Worm (Caenorhabditis elegans) whole organism, young adult: ENCODE results near the gene Y19D2B.2.

Experiments used
- B0019.2 ChIP-seq: fragments of 200-800 bp; sonication (Bioruptor generic); conservative IDR thresholded peaks from 2 replicates; pipeline ENCODE4 v1.3.6; 2022; ENCODE audit warnings: missing genetic modification reagents, missing genetic modification characterization, missing compliant biosample characterization
- B0336.3 ChIP-seq: fragments of 200-800 bp; sonication (Bioruptor generic); IDR thresholded peaks from 2 replicates; pipeline ENCODE4 v1.3.6; 2022; ENCODE audit warnings: missing genetic modification characterization, missing compliant biosample characterization
- C06A6.2 ChIP-seq: fragments of 200-800 bp; sonication (Bioruptor generic); conservative IDR thresholded peaks from 2 replicates; pipeline ENCODE4 v1.3.6; 2022; ENCODE audit warnings: missing genetic modification characterization, missing compliant biosample characterization
- C17E4.6 ChIP-seq: fragments of 200-800 bp; sonication (Bioruptor generic); IDR thresholded peaks from 2 replicates; pipeline ENCODE4 v1.3.6; 2022; ENCODE audit warnings: missing genetic modification reagents, missing genetic modification characterization, missing compliant biosample characterization
- F10E7.11 ChIP-seq: sonication (generic microtip); optimal IDR thresholded peaks from 2 replicates; lab custom pipeline; 2017; ENCODE audit warnings: mild to moderate bottlenecking, missing genetic modification characterization, moderate library complexity, missing compliant biosample characterization
- F49E8.2 ChIP-seq: sonication (generic microtip); optimal IDR thresholded peaks from 3 replicates; lab custom pipeline; 2017; ENCODE audit warnings: missing genetic modification characterization, mild to moderate bottlenecking, missing compliant biosample characterization, antibody characterized with exemption, moderate library complexity; ENCODE audit not compliant: insufficient read depth
- F52B5.7 ChIP-seq: sonication (generic microtip); optimal IDR thresholded peaks from 2 replicates; lab custom pipeline; 2016; ENCODE audit warnings: mild to moderate bottlenecking, missing genetic modification characterization, missing compliant biosample characterization
- K11D2.4 ChIP-seq: fragments of 200-800 bp; sonication (Bioruptor generic); IDR thresholded peaks from 2 replicates; pipeline ENCODE4 v1.3.6; 2022; ENCODE audit warnings: missing genetic modification reagents, missing genetic modification characterization, missing compliant biosample characterization
- T07F8.4 ChIP-seq: sonication (generic microtip); optimal IDR thresholded peaks from 2 replicates; lab custom pipeline; 2016; ENCODE audit warnings: mild to moderate bottlenecking, missing genetic modification characterization, moderate library complexity, missing compliant biosample characterization
- T26A5.8 ChIP-seq: sonication (generic microtip); optimal IDR thresholded peaks from 2 replicates; lab custom pipeline; 2016; ENCODE audit warnings: missing genetic modification characterization, missing compliant biosample characterization
- Y53F4B.3 ChIP-seq: fragments of 200-800 bp; sonication (Bioruptor generic); IDR thresholded peaks from 2 replicates; pipeline ENCODE4 v1.3.6; 2022; ENCODE audit warnings: missing genetic modification reagents, missing genetic modification characterization, missing compliant biosample characterization
- Y79H2A.3 ChIP-seq: fragments of 200-800 bp; sonication (Bioruptor generic); conservative IDR thresholded peaks from 2 replicates; pipeline ENCODE4 v1.3.6; 2022; ENCODE audit warnings: missing genetic modification reagents, missing genetic modification characterization, missing compliant biosample characterization
- Y95B8A.8 ChIP-seq: fragments of 200-800 bp; sonication (Bioruptor generic); IDR thresholded peaks from 2 replicates; pipeline ENCODE4 v1.3.6; 2022; ENCODE audit warnings: missing genetic modification reagents, missing genetic modification characterization, missing compliant biosample characterization
- akir-1 ChIP-seq: fragments of 200-800 bp; sonication (Bioruptor generic); optimal IDR thresholded peaks from 2 replicates; lab custom pipeline; 2018; ENCODE audit warnings: mild to moderate bottlenecking, missing genetic modification characterization, moderate library complexity, missing compliant biosample characterization
- aptf-2 ChIP-seq: fragments of 200-800 bp; sonication (Bioruptor generic); conservative IDR thresholded peaks from 2 replicates; pipeline ENCODE4 v1.3.6; 2022; ENCODE audit warnings: missing genetic modification reagents, missing genetic modification characterization, missing compliant biosample characterization
- aptf-3 ChIP-seq: fragments of 200-800 bp; sonication (Bioruptor generic); IDR thresholded peaks from 2 replicates; pipeline ENCODE4 v1.3.6; 2022; ENCODE audit warnings: missing genetic modification characterization, missing compliant biosample characterization
- attf-5 ChIP-seq: fragments of 200-800 bp; sonication (Bioruptor generic); optimal IDR thresholded peaks from 2 replicates; lab custom pipeline; 2018; ENCODE audit warnings: mild to moderate bottlenecking, missing genetic modification characterization, missing compliant biosample characterization
- attf-6 ChIP-seq: fragments of 200-800 bp; sonication (Bioruptor generic); IDR thresholded peaks from 2 replicates; pipeline ENCODE4 v1.3.6; 2022; ENCODE audit warnings: missing genetic modification reagents, missing genetic modification characterization, missing compliant biosample characterization
- bed-1 ChIP-seq: fragments of 200-800 bp; sonication (Bioruptor generic); IDR thresholded peaks from 2 replicates; pipeline ENCODE4 v1.3.6; 2022; ENCODE audit warnings: missing genetic modification reagents, missing genetic modification characterization, missing compliant biosample characterization
- cebp-1 ChIP-seq, 2 experiments: fragments of 200-800 bp in 1 of 2; sonication (Bioruptor generic) in 1 of 2; sonication (generic microtip) in 1 of 2; IDR thresholded peaks in 1 of 2; optimal IDR thresholded peaks in 1 of 2; 2 replicates each; pipeline versions ENCODE4 v1.3.6 to Lab custom; 2017 to 2022; ENCODE audit warnings: missing compliant biosample characterization in 2 of 2, missing genetic modification characterization in 2 of 2, mild to moderate bottlenecking in 1 of 2, missing genetic modification reagents in 1 of 2, moderate library complexity in 1 of 2
- ceh-40 ChIP-seq: fragments of 200-800 bp; sonication (Bioruptor generic); IDR thresholded peaks from 2 replicates; pipeline ENCODE4 v1.3.6; 2022; ENCODE audit warnings: missing genetic modification characterization, missing compliant biosample characterization
- die-1 ChIP-seq: sonication (generic microtip); optimal IDR thresholded peaks from 2 replicates; lab custom pipeline; 2016; ENCODE audit warnings: missing genotype, mild to moderate bottlenecking, missing genetic modification characterization, missing compliant biosample characterization
- dpl-1 ChIP-seq: fragments of 150-350 bp; optimal IDR thresholded peaks from 2 replicates; lab custom pipeline; 2014; ENCODE audit warnings: missing biosample characterization, missing genetic modification reagents, missing genetic modification characterization
- efl-1 ChIP-seq: fragments of 150-350 bp; optimal IDR thresholded peaks from 2 replicates; lab custom pipeline; 2014; ENCODE audit warnings: missing biosample characterization, missing genetic modification reagents, missing genetic modification characterization
- egl-18 ChIP-seq: fragments of 200-800 bp; sonication (Bioruptor generic); IDR thresholded peaks from 2 replicates; pipeline ENCODE4 v1.3.6; 2022; ENCODE audit warnings: missing genetic modification reagents, missing genetic modification characterization, missing compliant biosample characterization
- ekl-4 ChIP-seq: fragments of 200-800 bp; sonication (Bioruptor generic); IDR thresholded peaks from 2 replicates; pipeline ENCODE4 v1.3.6; 2022; ENCODE audit warnings: missing genetic modification reagents, missing genetic modification characterization, missing compliant biosample characterization
- hlh-12 ChIP-seq: sonication (generic microtip); optimal IDR thresholded peaks from 2 replicates; lab custom pipeline; 2016; ENCODE audit warnings: missing genetic modification characterization, missing compliant biosample characterization
- hsf-1 ChIP-seq: fragments of 200-800 bp; sonication (Bioruptor generic); IDR thresholded peaks from 2 replicates; pipeline ENCODE4 v1.3.6; 2022; ENCODE audit warnings: missing genetic modification reagents, missing genetic modification characterization, missing compliant biosample characterization
- lag-1 ChIP-seq: fragments of 200-800 bp; sonication (Bioruptor generic); IDR thresholded peaks from 2 replicates; pipeline ENCODE4 v1.3.6; 2022; ENCODE audit warnings: missing genetic modification reagents, missing genetic modification characterization, missing compliant biosample characterization
- let-526 ChIP-seq: fragments of 200-800 bp; sonication (Bioruptor generic); IDR thresholded peaks from 2 replicates; pipeline ENCODE4 v1.3.6; 2022; ENCODE audit warnings: missing genetic modification reagents, missing genetic modification characterization, missing compliant biosample characterization
- lsy-27 ChIP-seq: sonication (generic microtip); optimal IDR thresholded peaks from 2 replicates; lab custom pipeline; 2017; ENCODE audit warnings: missing genetic modification characterization, mild to moderate bottlenecking, missing compliant biosample characterization, antibody characterized with exemption, missing genotype, borderline replicate concordance; ENCODE audit not compliant: insufficient read depth
- madf-10 ChIP-seq: sonication (generic microtip); optimal IDR thresholded peaks from 2 replicates; lab custom pipeline; 2016; ENCODE audit warnings: mild to moderate bottlenecking, missing genetic modification characterization, missing compliant biosample characterization
- mel-28 ChIP-seq: sonication (generic microtip); optimal IDR thresholded peaks from 2 replicates; lab custom pipeline; 2016; ENCODE audit warnings: borderline replicate concordance, mild to moderate bottlenecking, missing genetic modification characterization, missing compliant biosample characterization
- mes-4 ChIP-seq: sonication (generic microtip); optimal IDR thresholded peaks from 2 replicates; lab custom pipeline; 2016; ENCODE audit warnings: missing genotype, missing genetic modification characterization, missing compliant biosample characterization
- nhr-120 ChIP-seq: fragments of 200-800 bp; sonication (Bioruptor generic); IDR thresholded peaks from 2 replicates; pipeline ENCODE4 v1.3.6; 2022; ENCODE audit warnings: missing genetic modification characterization, missing compliant biosample characterization
- nhr-27 ChIP-seq: fragments of 200-800 bp; sonication (Bioruptor generic); optimal IDR thresholded peaks from 2 replicates; lab custom pipeline; 2018; ENCODE audit warnings: mild to moderate bottlenecking, missing genetic modification characterization, moderate library complexity, missing compliant biosample characterization
- pha-4 ChIP-seq: fragments of 150-350 bp; sonication (generic microtip); optimal IDR thresholded peaks from 2 replicates; lab custom pipeline; 2014; ENCODE audit warnings: missing biosample characterization, missing genetic modification reagents, missing genetic modification characterization
- rcor-1 ChIP-seq: fragments of 200-800 bp; sonication (Bioruptor generic); IDR thresholded peaks from 2 replicates; pipeline ENCODE4 v1.3.6; 2022; ENCODE audit warnings: missing genetic modification reagents, missing genetic modification characterization, missing compliant biosample characterization
- sdz-38 ChIP-seq: sonication (generic microtip); optimal IDR thresholded peaks from 2 replicates; lab custom pipeline; 2016; ENCODE audit warnings: missing genotype, missing genetic modification characterization, missing compliant biosample characterization
- sea-2 ChIP-seq: fragments of 200-800 bp; sonication (Bioruptor generic); IDR thresholded peaks from 2 replicates; pipeline ENCODE4 v1.3.6; 2022; ENCODE audit warnings: missing genetic modification characterization, missing compliant biosample characterization
- snpc-1.1 ChIP-seq: sonication (generic microtip); optimal IDR thresholded peaks from 2 replicates; lab custom pipeline; 2017; ENCODE audit warnings: missing genetic modification characterization, mild to moderate bottlenecking, missing compliant biosample characterization, antibody characterized with exemption, moderate library complexity, missing genotype, missing genetic modification reagents; ENCODE audit not compliant: insufficient read depth
- snpc-1.3 ChIP-seq: sonication (generic microtip); optimal IDR thresholded peaks from 2 replicates; lab custom pipeline; 2017; ENCODE audit warnings: missing genetic modification characterization, mild to moderate bottlenecking, missing compliant biosample characterization, antibody characterized with exemption, moderate library complexity, missing genotype, missing genetic modification reagents; ENCODE audit not compliant: insufficient read depth
- somi-1 ChIP-seq: fragments of 200-800 bp; sonication (Bioruptor generic); optimal IDR thresholded peaks from 2 replicates; lab custom pipeline; 2018; ENCODE audit warnings: mild to moderate bottlenecking, missing genetic modification characterization, missing compliant biosample characterization
- sptf-2 ChIP-seq: fragments of 200-800 bp; sonication (Bioruptor generic); optimal IDR thresholded peaks from 2 replicates; lab custom pipeline; 2018; ENCODE audit warnings: mild to moderate bottlenecking, missing genetic modification characterization, missing compliant biosample characterization
- tlf-1 ChIP-seq: fragments of 200-800 bp; sonication (Bioruptor generic); optimal IDR thresholded peaks from 2 replicates; lab custom pipeline; 2018; ENCODE audit warnings: mild to moderate bottlenecking, missing genetic modification characterization, missing compliant biosample characterization
- zfh-2 ChIP-seq: fragments of 200-800 bp; sonication (Bioruptor generic); conservative IDR thresholded peaks from 2 replicates; pipeline ENCODE4 v1.3.6; 2022; ENCODE audit warnings: missing genetic modification reagents, missing genetic modification characterization, missing compliant biosample characterization
- zim-3 ChIP-seq: sonication (generic microtip); optimal IDR thresholded peaks from 2 replicates; lab custom pipeline; 2017; ENCODE audit warnings: mild to moderate bottlenecking, missing genetic modification characterization, moderate library complexity, missing compliant biosample characterization
- ztf-22 ChIP-seq: fragments of 200-800 bp; sonication (Bioruptor generic); optimal IDR thresholded peaks from 2 replicates; lab custom pipeline; 2018; ENCODE audit warnings: mild to moderate bottlenecking, missing genetic modification characterization, moderate library complexity, missing compliant biosample characterization
- ztf-25 ChIP-seq: fragments of 200-800 bp; sonication (Bioruptor generic); IDR thresholded peaks from 2 replicates; pipeline ENCODE4 v1.3.6; 2022; ENCODE audit warnings: missing genetic modification reagents, missing genetic modification characterization, missing compliant biosample characterization

The Y19D2B.2 gene

ce11 chrII:10935336-10935735 lies 11.3 kb downstream of the Y19D2B.2 start (continued):
- no peak for TF ChIP-seq T07F8.4 (tag; lab: Kevin White, UChicago)
- peak; percentile 63 for TF ChIP-seq tlf-1 (GFP tag; lab: Kevin White, UChicago)
- TF ChIP-seq T26A5.8 (tag; lab: Kevin White, UChicago), result no peak
- no peak for TF ChIP-seq Y53F4B.3 (GFP tag; lab: Robert Waterston, UW)
- no peak for TF ChIP-seq akir-1 (GFP tag; lab: Kevin White, UChicago)
- TF ChIP-seq lsy-27, result no peak
- 0 out of 2 replicates have a peak, but pooled peaks have one; percentile 31 for TF ChIP-seq attf-6
- no peak for TF ChIP-seq egl-18 (GFP tag; lab: Robert Waterston, UW)
- TF ChIP-seq sea-2 (GFP tag; lab: Robert Waterston, UW), result no peak
- no peak for TF ChIP-seq die-1 (tag; lab: Kevin White, UChicago)
- peak; percentile 81 for TF ChIP-seq Y79H2A.3
- TF ChIP-seq aptf-2 (GFP tag; lab: Robert Waterston, UW), result no peak
- TF ChIP-seq mel-28 (tag; lab: Kevin White, UChicago), result no peak
- TF ChIP-seq F10E7.11 (tag; lab: Kevin White, UChicago), result no peak
- no peak for TF ChIP-seq hlh-12 (tag; lab: Kevin White, UChicago)
- TF ChIP-seq attf-5 (GFP tag; lab: Kevin White, UChicago), result no peak
- no peak for TF ChIP-seq F52B5.7 (tag; lab: Kevin White, UChicago)
- no peak for TF ChIP-seq ekl-4 (GFP tag; lab: Robert Waterston, UW)
- TF ChIP-seq madf-10 (tag; lab: Kevin White, UChicago), result no peak
- TF ChIP-seq sdz-38 (tag; lab: Kevin White, UChicago), result no peak
- TF ChIP-seq lag-1 (GFP tag; lab: Robert Waterston, UW), result no peak
- TF ChIP-seq nhr-27 (tag; lab: Kevin White, UChicago), result no peak
- 0 out of 2 replicates have a peak, but pooled peaks have one; percentile 20 for TF ChIP-seq C17E4.6 (GFP tag; lab: Robert Waterston, UW)
- no peak for TF ChIP-seq let-526
- TF ChIP-seq C06A6.2 (GFP tag; lab: Robert Waterston, UW), result no peak
- TF ChIP-seq nhr-120, result no peak
- no peak for TF ChIP-seq aptf-3
- no peak for TF ChIP-seq snpc-1.3
- peak; percentile 25 for TF ChIP-seq dpl-1
- peak; percentile 56 for TF ChIP-seq efl-1
- TF ChIP-seq sptf-2 (GFP tag; lab: Kevin White, UChicago), result no peak
- no peak for TF ChIP-seq snpc-1.1 (tag; lab: Kevin White, UChicago)
- TF ChIP-seq bed-1 (GFP tag; lab: Robert Waterston, UW), result no peak
- peak; percentile 71 for TF ChIP-seq rcor-1 (GFP tag; lab: Robert Waterston, UW)
- TF ChIP-seq B0019.2 (GFP tag; lab: Robert Waterston, UW), result peak; percentile 57; the same call in 1 of the 2 replicates
- TF ChIP-seq hsf-1 (GFP tag; lab: Robert Waterston, UW), result peak; percentile 69
- no peak for TF ChIP-seq ceh-40 (GFP tag; lab: Robert Waterston, UW)
- TF ChIP-seq zim-3 (tag; lab: Kevin White, UChicago), result no peak
- no peak for TF ChIP-seq somi-1 (GFP tag; lab: Kevin White, UChicago)
- TF ChIP-seq F49E8.2 (tag; lab: Kevin White, UChicago), result peak; percentile 90
- TF ChIP-seq K11D2.4 (GFP tag; lab: Robert Waterston, UW), result no peak
- no peak for TF ChIP-seq ztf-22 (GFP tag; lab: Kevin White, UChicago)
- TF ChIP-seq cebp-1 (GFP tag; IDR thresholded peaks at IDR 0.05; lab: Robert Waterston, UW), result no peak
- no peak for TF ChIP-seq cebp-1 (tag; optimal IDR thresholded peaks at IDR 0.05; lab: Kevin White, UChicago)
- peak; percentile 84 for TF ChIP-seq Y95B8A.8
- TF ChIP-seq mes-4 (tag; lab: Kevin White, UChicago), result no peak
- no peak for TF ChIP-seq B0336.3 (GFP tag; lab: Robert Waterston, UW)
- TF ChIP-seq zfh-2 (GFP tag; lab: Robert Waterston, UW), result no peak
- TF ChIP-seq ztf-25 (GFP tag; lab: Robert Waterston, UW), result no peak
- TF ChIP-seq pha-4 (tag; lab: Kevin White, UChicago), result no peak
